Fruit fly (Drosophila melanogaster) whole organism, prepupa: ENCODE results near the gene rdgA.

Source experiments
- Blimp-1 ChIP-seq: fragments of 200-800 bp; sonication (Bioruptor generic); optimal IDR thresholded peaks from 3 replicates; lab custom pipeline; 2017; ENCODE audit warnings: missing biosample characterization, missing genetic modification characterization, mild to moderate bottlenecking, moderate library complexity, missing genetic modification reagents
- CG10631 ChIP-seq: fragments of 200-800 bp; sonication (Bioruptor generic); optimal IDR thresholded peaks from 2 replicates; lab custom pipeline; 2016; ENCODE audit warnings: missing biosample characterization, missing genetic modification characterization
- CG10669 ChIP-seq: fragments of 200-800 bp; sonication (Bioruptor generic); optimal IDR thresholded peaks from 3 replicates; lab custom pipeline; 2018; ENCODE audit warnings: missing biosample characterization, mild to moderate bottlenecking, missing genetic modification characterization, moderate library complexity
- CG11294 ChIP-seq: fragments of 200-800 bp; sonication (Bioruptor generic); IDR thresholded peaks from 2 replicates; pipeline ENCODE4 v1.3.6; 2022; ENCODE audit warnings: missing biosample characterization, missing genetic modification characterization
- CG11762 ChIP-seq: fragments of 200-800 bp; sonication (Bioruptor generic); optimal IDR thresholded peaks from 3 replicates; lab custom pipeline; 2016; ENCODE audit warnings: missing biosample characterization, missing genetic modification characterization; ENCODE audit not compliant: insufficient read depth
- CG11902 ChIP-seq: fragments of 200-800 bp; sonication (Bioruptor generic); optimal IDR thresholded peaks from 3 replicates; lab custom pipeline; 2016; ENCODE audit warnings: missing biosample characterization, missing genetic modification characterization
- CG15336 ChIP-seq: fragments of 200-800 bp; sonication (Bioruptor generic); IDR thresholded peaks from 2 replicates; pipeline ENCODE4 v1.3.6; 2022; ENCODE audit warnings: missing biosample characterization, missing genetic modification characterization
- CG16779 ChIP-seq: fragments of 200-800 bp; sonication (Bioruptor generic); optimal IDR thresholded peaks from 3 replicates; lab custom pipeline; 2017; ENCODE audit warnings: missing biosample characterization, mild to moderate bottlenecking, missing genetic modification characterization
- CG32006 ChIP-seq: fragments of 200-800 bp; sonication (Bioruptor generic); optimal IDR thresholded peaks from 3 replicates; lab custom pipeline; 2017; ENCODE audit warnings: missing biosample characterization, mild to moderate bottlenecking, missing genetic modification characterization
- CG3919 ChIP-seq: fragments of 200-800 bp; sonication (Bioruptor generic); optimal IDR thresholded peaks from 3 replicates; lab custom pipeline; 2016; ENCODE audit warnings: missing biosample characterization, missing genetic modification characterization
- CG4318 ChIP-seq: fragments of 200-800 bp; sonication (Bioruptor generic); optimal IDR thresholded peaks from 3 replicates; lab custom pipeline; 2017; ENCODE audit warnings: missing biosample characterization, mild to moderate bottlenecking, missing genetic modification characterization
- CG6163 ChIP-seq: fragments of 200-800 bp; sonication (Bioruptor generic); IDR thresholded peaks from 3 replicates; pipeline ENCODE4 v1.3.6; 2022; ENCODE audit warnings: missing biosample characterization, missing genetic modification characterization
- CG6276 ChIP-seq: fragments of 200-800 bp; sonication (Bioruptor generic); optimal IDR thresholded peaks from 2 replicates; lab custom pipeline; 2017; ENCODE audit warnings: missing biosample characterization, mild to moderate bottlenecking, missing genetic modification characterization
- CG6792 ChIP-seq: fragments of 200-800 bp; sonication (Bioruptor generic); optimal IDR thresholded peaks from 3 replicates; lab custom pipeline; 2016; ENCODE audit warnings: missing biosample characterization, missing genetic modification characterization
- CG6808 ChIP-seq: fragments of 200-800 bp; sonication (Bioruptor generic); optimal IDR thresholded peaks from 3 replicates; lab custom pipeline; 2017; ENCODE audit warnings: missing biosample characterization, missing genetic modification characterization, mild to moderate bottlenecking, moderate library complexity, missing genetic modification reagents
- CG6854 ChIP-seq: fragments of 200-800 bp; sonication (Bioruptor generic); optimal IDR thresholded peaks from 2 replicates; lab custom pipeline; 2017; ENCODE audit warnings: missing biosample characterization, mild to moderate bottlenecking, missing genetic modification characterization
- CG8119 ChIP-seq: fragments of 200-800 bp; sonication (Bioruptor generic); IDR thresholded peaks from 3 replicates; pipeline ENCODE4 v1.3.6; 2022; ENCODE audit warnings: missing biosample characterization, missing genetic modification characterization
- CG8319 ChIP-seq: fragments of 200-800 bp; sonication (Bioruptor generic); optimal IDR thresholded peaks from 3 replicates; lab custom pipeline; 2016; ENCODE audit warnings: missing biosample characterization, missing genetic modification characterization
- CG8632 ChIP-seq: fragments of 200-800 bp; sonication (Bioruptor generic); optimal IDR thresholded peaks from 3 replicates; lab custom pipeline; 2016; ENCODE audit warnings: missing biosample characterization, missing genetic modification characterization
- CG9139 ChIP-seq: fragments of 200-800 bp; sonication (Bioruptor generic); optimal IDR thresholded peaks from 3 replicates; lab custom pipeline; 2017; ENCODE audit warnings: missing biosample characterization, mild to moderate bottlenecking, missing genetic modification characterization
- Eip75B ChIP-seq: fragments of 200-800 bp; sonication (Bioruptor generic); optimal IDR thresholded peaks from 3 replicates; lab custom pipeline; 2016; ENCODE audit warnings: missing biosample characterization, missing genetic modification characterization
- Eip78C ChIP-seq: fragments of 200-800 bp; sonication (Bioruptor generic); peaks from one replicate; lab custom pipeline; 2016; ENCODE audit warnings: missing biosample characterization, missing genetic modification characterization
- Eip93F ChIP-seq: fragments of 200-800 bp; sonication (Bioruptor generic); optimal IDR thresholded peaks from 2 replicates; lab custom pipeline; 2016; ENCODE audit warnings: missing biosample characterization, mild to moderate bottlenecking, missing genetic modification characterization
- Ets96B ChIP-seq: fragments of 200-800 bp; optimal IDR thresholded peaks from 2 replicates; lab custom pipeline; 2019; ENCODE audit warnings: missing biosample characterization, mild to moderate bottlenecking, missing genetic modification characterization, moderate library complexity
- Gug ChIP-seq: fragments of 200-800 bp; sonication (Bioruptor generic); IDR thresholded peaks from 2 replicates; pipeline ENCODE4 v1.3.6; 2022; ENCODE audit warnings: missing biosample characterization, missing genetic modification characterization
- Hr38 ChIP-seq: sonication (Bioruptor generic); optimal IDR thresholded peaks from 2 replicates; lab custom pipeline; 2016; ENCODE audit warnings: missing biosample characterization, missing genetic modification characterization
- Hr4 ChIP-seq: fragments of 200-800 bp; sonication (Bioruptor generic); optimal IDR thresholded peaks from 3 replicates; lab custom pipeline; 2016; ENCODE audit warnings: missing biosample characterization, missing genetic modification characterization
- Met ChIP-seq: fragments of 200-800 bp; sonication (Bioruptor generic); optimal IDR thresholded peaks from 3 replicates; lab custom pipeline; 2016; ENCODE audit warnings: missing biosample characterization, missing genetic modification characterization
- OdsH ChIP-seq: fragments of 200-800 bp; sonication (Bioruptor generic); optimal IDR thresholded peaks from 3 replicates; lab custom pipeline; 2016; ENCODE audit warnings: missing biosample characterization, missing genetic modification characterization
- Smox ChIP-seq: fragments of 200-800 bp; sonication (Bioruptor generic); optimal IDR thresholded peaks from 3 replicates; lab custom pipeline; 2016; ENCODE audit warnings: missing biosample characterization, missing genetic modification characterization
- Sox102F ChIP-seq: fragments of 200-800 bp; sonication (Bioruptor generic); optimal IDR thresholded peaks from 2 replicates; lab custom pipeline; 2016; ENCODE audit warnings: missing biosample characterization, mild to moderate bottlenecking, missing genetic modification characterization
- Sox15 ChIP-seq: fragments of 200-800 bp; sonication (Bioruptor generic); optimal IDR thresholded peaks from 3 replicates; lab custom pipeline; 2016; ENCODE audit warnings: missing biosample characterization, missing genetic modification characterization
- achi ChIP-seq: fragments of 200-800 bp; sonication (Bioruptor generic); optimal IDR thresholded peaks from 3 replicates; lab custom pipeline; 2016; ENCODE audit warnings: missing biosample characterization, missing genetic modification characterization
- acj6 ChIP-seq: fragments of 200-800 bp; sonication (Bioruptor generic); optimal IDR thresholded peaks from 3 replicates; lab custom pipeline; 2016; ENCODE audit warnings: missing biosample characterization, missing genetic modification characterization
- dac ChIP-seq: fragments of 200-800 bp; sonication (Bioruptor generic); optimal IDR thresholded peaks from 2 replicates; lab custom pipeline; 2017; ENCODE audit warnings: missing biosample characterization, mild to moderate bottlenecking, missing genetic modification characterization
- dsx ChIP-seq: fragments of 200-800 bp; optimal IDR thresholded peaks from 3 replicates; lab custom pipeline; 2019; ENCODE audit warnings: missing biosample characterization, mild to moderate bottlenecking, missing genetic modification characterization, moderate library complexity; ENCODE audit not compliant: poor library complexity, severe bottlenecking
- eg ChIP-seq: fragments of 200-800 bp; sonication (Bioruptor generic); IDR thresholded peaks from 3 replicates; pipeline ENCODE4 v1.3.6; 2022; ENCODE audit warnings: missing biosample characterization, missing genetic modification characterization
- esn ChIP-seq: fragments of 200-800 bp; sonication (Bioruptor generic); optimal IDR thresholded peaks from 2 replicates; lab custom pipeline; 2016; ENCODE audit warnings: missing biosample characterization, mild to moderate bottlenecking, missing genetic modification characterization, moderate library complexity
- fd59A ChIP-seq: fragments of 200-800 bp; sonication (Bioruptor generic); optimal IDR thresholded peaks from 2 replicates; lab custom pipeline; 2017; ENCODE audit warnings: missing biosample characterization, mild to moderate bottlenecking, missing genetic modification characterization, missing genetic modification reagents
- fkh ChIP-seq: fragments of 200-800 bp; sonication (Bioruptor generic); optimal IDR thresholded peaks from 3 replicates; lab custom pipeline; 2017; ENCODE audit warnings: missing biosample characterization, mild to moderate bottlenecking, missing genetic modification characterization, moderate library complexity
- lz ChIP-seq: fragments of 200-800 bp; sonication (Bioruptor generic); optimal IDR thresholded peaks from 3 replicates; lab custom pipeline; 2016; ENCODE audit warnings: missing biosample characterization, missing genetic modification characterization
- net ChIP-seq: fragments of 200-800 bp; sonication (Bioruptor generic); optimal IDR thresholded peaks from 3 replicates; lab custom pipeline; 2016; ENCODE audit warnings: missing biosample characterization, missing genetic modification characterization
- pdm3 ChIP-seq: fragments of 200-800 bp; sonication (Bioruptor generic); optimal IDR thresholded peaks from 3 replicates; lab custom pipeline; 2016; ENCODE audit warnings: missing biosample characterization, missing genetic modification characterization
- salr ChIP-seq, 2 experiments: fragments of 200-800 bp; sonication (Bioruptor generic); optimal IDR thresholded peaks; 3 replicates each; lab custom pipeline; 2016 to 2018; ENCODE audit warnings: missing biosample characterization in 2 of 2, missing genetic modification characterization in 2 of 2, mild to moderate bottlenecking in 1 of 2
- spab ChIP-seq: fragments of 200-800 bp; sonication (Bioruptor generic); optimal IDR thresholded peaks from 2 replicates; lab custom pipeline; 2017; ENCODE audit warnings: missing biosample characterization, mild to moderate bottlenecking, missing genetic modification characterization, missing genetic modification reagents
- ss ChIP-seq, 2 experiments: fragments of 200-800 bp; sonication (Bioruptor generic); optimal IDR thresholded peaks; 2 replicates in 1 of 2; 3 replicates in 1 of 2; lab custom pipeline; 2017 to 2018; ENCODE audit warnings: mild to moderate bottlenecking in 2 of 2, missing biosample characterization in 2 of 2, missing genetic modification characterization in 2 of 2, moderate library complexity in 1 of 2
- svp ChIP-seq: fragments of 200-800 bp; sonication (Bioruptor generic); peaks from one replicate; lab custom pipeline; 2016; ENCODE audit warnings: missing biosample characterization, missing genetic modification characterization
- topi ChIP-seq: fragments of 200-800 bp; sonication (Bioruptor generic); optimal IDR thresholded peaks from 3 replicates; lab custom pipeline; 2016; ENCODE audit warnings: missing biosample characterization, missing genetic modification characterization
- vri ChIP-seq: fragments of 200-800 bp; sonication (Bioruptor generic); optimal IDR thresholded peaks from 3 replicates; lab custom pipeline; 2016; ENCODE audit warnings: missing biosample characterization, mild to moderate bottlenecking, missing genetic modification characterization

Gene rdgA

dm6 chrX:8863554-8864498 is 43.0 kb upstream of the rdgA start:
- TF ChIP-seq CG10669 (GFP tag; lab: Kevin White, UChicago) = peak; percentile 69
- peak; percentile 90 to 94 for TF ChIP-seq ss (GFP tag; optimal IDR thresholded peaks at IDR 0.05; lab: Kevin White, UChicago)
- peak; percentile 87 for TF ChIP-seq CG6808 (GFP tag; lab: Kevin White, UChicago)
- peak; percentile 73 for TF ChIP-seq OdsH
- peak; percentile 70 for TF ChIP-seq acj6
- TF ChIP-seq CG11762 (GFP tag; lab: Kevin White, UChicago) = peak; percentile 8
- TF ChIP-seq CG4318 (GFP tag; lab: Kevin White, UChicago) = peak; percentile 69
- peak; percentile 82 for TF ChIP-seq svp
- TF ChIP-seq Ets96B (tag; lab: Kevin White, UChicago) = peak; percentile 80
- peak; percentile 89 for TF ChIP-seq CG8119 (GFP tag; lab: Robert Waterston, UW)
- TF ChIP-seq Met (GFP tag; lab: Kevin White, UChicago) = peak; percentile 83
- no peak for TF ChIP-seq Hr38 (GFP tag; lab: Kevin White, UChicago)
- TF ChIP-seq CG3919 = peak; percentile 83
- TF ChIP-seq CG8632 (GFP tag; lab: Kevin White, UChicago) = peak; percentile 88
- peak; percentile 64 for TF ChIP-seq CG11902
- TF ChIP-seq CG16779 = peak; percentile 79
- TF ChIP-seq dsx (GFP tag; lab: Kevin White, UChicago) = peak; percentile 89
- peak; percentile 77 for TF ChIP-seq pdm3 (GFP tag; lab: Kevin White, UChicago)
- TF ChIP-seq vri = peak; percentile 54
- TF ChIP-seq Hr4 = peak; percentile 60
- TF ChIP-seq salr (GFP tag; optimal IDR thresholded peaks at IDR 0.05; lab: Kevin White, UChicago) = peak; percentile 47 to 69
- peak; percentile 64 for TF ChIP-seq Blimp-1 (GFP tag; lab: Kevin White, UChicago)
- TF ChIP-seq CG6163 (GFP tag; lab: Robert Waterston, UW) = peak; percentile 92
- TF ChIP-seq spab (GFP tag; lab: Kevin White, UChicago) = peak; percentile 80
- TF ChIP-seq CG9139 (GFP tag; lab: Kevin White, UChicago) = peak; percentile 93
- peak; percentile 40 for TF ChIP-seq fkh (GFP tag; lab: Kevin White, UChicago)
- TF ChIP-seq Eip75B = peak; percentile 43
- TF ChIP-seq achi (GFP tag; lab: Kevin White, UChicago) = peak; percentile 86
- TF ChIP-seq CG6276 (GFP tag; lab: Kevin White, UChicago) = peak; percentile 82
- peak; percentile 83 for TF ChIP-seq CG6854
- peak; percentile 71 for TF ChIP-seq dac (GFP tag; lab: Kevin White, UChicago)
- TF ChIP-seq Sox102F (GFP tag; lab: Kevin White, UChicago) = peak; percentile 79
- TF ChIP-seq Sox15 (GFP tag; lab: Kevin White, UChicago) = peak; percentile 59
- peak; percentile 56 for TF ChIP-seq CG8319 (GFP tag; lab: Kevin White, UChicago)
- peak; percentile 86 for TF ChIP-seq CG10631 (GFP tag; lab: Kevin White, UChicago)
- TF ChIP-seq topi (GFP tag; lab: Kevin White, UChicago) = peak; percentile 77
- peak; percentile 84 for TF ChIP-seq CG15336 (GFP tag; lab: Robert Waterston, UW)
- TF ChIP-seq esn (GFP tag; lab: Kevin White, UChicago) = peak; percentile 82
- peak; percentile 88 for TF ChIP-seq CG32006 (GFP tag; lab: Kevin White, UChicago)
- peak; percentile 63 for TF ChIP-seq Eip93F (GFP tag; lab: Kevin White, UChicago)
- TF ChIP-seq Smox (GFP tag; lab: Kevin White, UChicago) = peak; percentile 70
- peak; percentile 92 for TF ChIP-seq eg
- TF ChIP-seq fd59A = peak; percentile 53
- peak; percentile 77 for TF ChIP-seq CG6792 (GFP tag; lab: Kevin White, UChicago)
- TF ChIP-seq lz (GFP tag; lab: Kevin White, UChicago) = peak; percentile 84
- peak; percentile 73 for TF ChIP-seq net (GFP tag; lab: Kevin White, UChicago)
- TF ChIP-seq Eip78C (GFP tag; lab: Kevin White, UChicago) = peak; percentile 93
- TF ChIP-seq CG11294 (GFP tag; lab: Robert Waterston, UW) = no peak; the same call in 1 of the 2 replicates
- TF ChIP-seq Gug (GFP tag; lab: Robert Waterston, UW) = peak; percentile 76
